Fruit fly (Drosophila melanogaster): ENCODE measurements around the gene CG12104.

The CG12104 gene

DNA sequence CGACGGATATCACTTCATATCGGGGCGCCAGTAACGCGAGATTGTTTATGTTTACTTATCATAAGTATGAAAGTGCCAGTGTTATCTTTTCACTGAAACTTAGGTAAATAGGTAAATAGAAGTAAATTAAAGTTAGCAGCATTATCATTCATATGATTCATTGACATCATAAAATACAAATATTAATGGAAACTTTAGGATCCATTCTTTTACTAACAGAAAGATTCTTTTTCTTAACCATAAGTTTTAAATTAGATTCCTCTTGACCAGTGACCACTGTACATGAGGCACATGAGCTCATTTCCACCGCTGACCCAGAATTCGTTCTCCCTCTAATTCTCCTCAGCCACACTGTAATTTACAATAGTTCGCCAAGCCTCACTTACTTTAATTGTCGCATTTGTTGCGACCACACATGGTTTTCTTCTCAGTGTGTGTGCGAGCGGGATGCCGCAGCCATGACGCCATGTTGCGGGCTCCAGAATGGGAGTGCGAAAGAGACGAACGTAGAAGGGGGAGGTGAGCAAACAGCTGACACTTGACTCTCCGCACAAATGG, 24.0 kb downstream of the CG12104 start (continued):
- TF ChIP-seq CG15514 (GFP tag; optimal IDR thresholded peaks at IDR 0.05) (peak; percentile 20), CG6813 (GFP tag; optimal IDR thresholded peaks at IDR 0.05) (peak; percentile 65), CG15073 (GFP tag; optimal IDR thresholded peaks at IDR 0.05) (no peak), tin (GFP tag; optimal IDR thresholded peaks at IDR 0.05) (no peak), emc (GFP tag; optimal IDR thresholded peaks at IDR 0.05) (no peak), Gsc (GFP tag; IDR thresholded peaks at IDR 0.05) (no peak), so (GFP tag; IDR thresholded peaks at IDR 0.05) (0 out of 3 replicates have a peak, but pooled peaks have one; percentile 6), wor (GFP tag; IDR thresholded peaks at IDR 0.05) (no peak), CG13894 (tag; optimal IDR thresholded peaks at IDR 0.05) (no peak), CG17361 (GFP tag; IDR thresholded peaks at IDR 0.05) (peak; percentile 44; the same call in 2 of the 3 replicates), CG10267 (tag; optimal IDR thresholded peaks at IDR 0.05) (peak; percentile 7), CG1603 (tag; optimal IDR thresholded peaks at IDR 0.05) (peak; percentile 24), Atf6 (GFP tag; IDR thresholded peaks at IDR 0.05) (peak; percentile 61), CG14710 (tag; optimal IDR thresholded peaks at IDR 0.05) (peak; percentile 8), CG12391 (tag; optimal IDR thresholded peaks at IDR 0.05) (peak; percentile 26), unpg (GFP tag; optimal IDR thresholded peaks at IDR 0.05) (peak; percentile 48), Camta (GFP tag; optimal IDR thresholded peaks at IDR 0.05) (peak; percentile 33), B-H2 (GFP tag; optimal IDR thresholded peaks at IDR 0.05) (no peak), Atf-2 (GFP tag; optimal IDR thresholded peaks at IDR 0.05) (no peak), sna (GFP tag; IDR thresholded peaks at IDR 0.05; ENCODE audit: partially characterized antibody) (no peak), otp (GFP tag; IDR thresholded peaks at IDR 0.05) (no peak), Dp (GFP tag; optimal IDR thresholded peaks at IDR 0.05) (no peak), dm (GFP tag; optimal IDR thresholded peaks at IDR 0.05) (no peak), CG2202 (tag; optimal IDR thresholded peaks at IDR 0.05) (no peak), ash1 (GFP tag; optimal IDR thresholded peaks at IDR 0.05) (no peak), rib (GFP tag; IDR thresholded peaks at IDR 0.05) (no peak), mam (GFP tag; optimal IDR thresholded peaks at IDR 0.05) (no peak), Nf-YA (GFP tag; IDR thresholded peaks at IDR 0.05) (peak; percentile 36; the same call in 1 of the 2 replicates), zfh2 (GFP tag; optimal IDR thresholded peaks at IDR 0.05) (no peak), CG8388 (GFP tag; optimal IDR thresholded peaks at IDR 0.05) (no peak), ac (GFP tag; optimal IDR thresholded peaks at IDR 0.05) (no peak), ap (GFP tag; IDR thresholded peaks at IDR 0.05) (0 out of 2 replicates have a peak, but pooled peaks have one; percentile 24), Xbp1 (GFP tag; optimal IDR thresholded peaks at IDR 0.05) (peak; percentile 1), zfh1 (GFP tag; IDR thresholded peaks at IDR 0.05) (peak; percentile 54; the same call in 2 of the 3 replicates), lmd (GFP tag; IDR thresholded peaks at IDR 0.05) (peak; percentile 50), CG10543 (GFP tag; optimal IDR thresholded peaks at IDR 0.05) (no peak), dati (GFP tag; IDR thresholded peaks at IDR 0.05) (no peak), chif (GFP tag; optimal IDR thresholded peaks at IDR 0.05) (peak in 1 of 2 experiments; percentile 8), CG10462 (GFP tag; optimal IDR thresholded peaks at IDR 0.05) (no peak), dpn (GFP tag; optimal IDR thresholded peaks at IDR 0.05) (peak in 1 of 2 experiments; percentile 28), CG9876 (GFP tag; optimal IDR thresholded peaks at IDR 0.05) (no peak), amos (GFP tag; IDR thresholded peaks at IDR 0.05; ENCODE audit: partially characterized antibody) (no peak), CG15601 (tag; optimal IDR thresholded peaks at IDR 0.05) (peak; percentile 50), Aef1 (GFP tag; IDR thresholded peaks at IDR 0.05) (0 out of 3 replicates have a peak, but pooled peaks have one; percentile 33), prd (optimal IDR thresholded peaks at IDR 0.05) (no peak), prd (GFP tag; IDR thresholded peaks at IDR 0.05) (peak; percentile 58), C15 (GFP tag; IDR thresholded peaks at IDR 0.05) (no peak), Six4 (GFP tag; optimal IDR thresholded peaks at IDR 0.05) (peak; percentile 46), pfk (GFP tag; optimal IDR thresholded peaks at IDR 0.05) (no peak), bab2 (GFP tag; optimal IDR thresholded peaks at IDR 0.05) (peak; percentile 61), CG7745 (tag; optimal IDR thresholded peaks at IDR 0.05) (no peak)
